Fruit fly (Drosophila melanogaster) S2 (cell line): ENCODE measurements around the gene mRpL20.

ENCODE experiments used
- CG8478 ChIP-seq: fragments of >200 bp; optimal IDR thresholded peaks from 2 replicates; lab custom pipeline; 2018
- CTCF ChIP-seq, 2 experiments: fragments of >200 bp; optimal IDR thresholded peaks; 2 replicates each; lab custom pipeline; 2018

DNA sequence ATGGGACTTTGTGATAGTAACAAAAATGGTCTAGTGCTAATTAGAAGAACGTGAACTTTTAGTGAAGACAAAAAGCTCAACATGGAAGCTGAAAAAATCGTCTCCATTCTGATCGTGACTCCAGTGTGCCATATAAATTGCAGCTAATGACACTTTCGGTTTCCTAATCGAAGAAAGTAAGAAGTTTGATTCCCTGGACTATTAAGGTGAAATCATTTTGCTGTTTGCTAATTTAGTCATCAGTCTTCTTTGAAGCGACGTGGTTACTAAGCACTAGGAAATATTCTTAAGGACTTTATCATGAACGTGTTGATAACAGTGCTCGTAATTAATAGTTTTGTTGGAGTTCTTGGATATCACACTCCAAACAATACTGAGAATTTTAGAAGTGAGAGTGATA, 45.1 kb upstream of the mRpL20 start, which contains the start of gene CG34429:
- TF ChIP-seq CG8478 (lab: Kevin White, UChicago) = no peak
- no peak for TF ChIP-seq CTCF (optimal IDR thresholded peaks at IDR 0.05; lab: Kevin White, UChicago)
